Worm (Caenorhabditis elegans) whole organism, L4 larva: ENCODE measurements around the gene amph-1.

Source experiments
- F44E2.7 ChIP-seq: fragments of 200-800 bp; sonication (Bioruptor generic); IDR thresholded peaks from 2 replicates; pipeline ENCODE4 v2.1.2; 2022; ENCODE audit warnings: missing genetic modification characterization, missing compliant biosample characterization
- F49E8.2 ChIP-seq: sonication (generic microtip); optimal IDR thresholded peaks from 2 replicates; lab custom pipeline; 2016; ENCODE audit warnings: missing compliant biosample characterization, mild to moderate bottlenecking, missing genetic modification characterization, borderline replicate concordance
- R02D3.7 ChIP-seq: fragments of 150-350 bp; sonication (generic microtip); optimal IDR thresholded peaks from 3 replicates; lab custom pipeline; 2014; ENCODE audit warnings: missing biosample characterization, missing genetic modification characterization
- Y75B8A.6 ChIP-seq: fragments of 200-800 bp; sonication (Bioruptor generic); IDR thresholded peaks from 2 replicates; pipeline ENCODE4 v1.3.6; 2022; ENCODE audit warnings: missing genetic modification reagents, missing genetic modification characterization, missing compliant biosample characterization
- ZK546.5 ChIP-seq, 2 experiments: sonication (generic microtip); optimal IDR thresholded peaks; 2 replicates each; lab custom pipeline; 2017; ENCODE audit warnings: missing biosample characterization in 2 of 2, missing genetic modification characterization in 2 of 2
- aha-1 ChIP-seq: fragments of 150-350 bp; peaks from one replicate; lab custom pipeline; 2014; ENCODE audit warnings: missing biosample characterization, missing genetic modification characterization
- attf-4 ChIP-seq: sonication (generic microtip); optimal IDR thresholded peaks from 3 replicates; lab custom pipeline; 2017; ENCODE audit warnings: missing biosample characterization, missing genetic modification characterization
- ceh-44 ChIP-seq: fragments of 200-800 bp; sonication (Bioruptor generic); IDR thresholded peaks from 2 replicates; pipeline ENCODE4 v1.3.6; 2022; ENCODE audit warnings: missing genetic modification reagents, missing genetic modification characterization, missing compliant biosample characterization
- ces-1 ChIP-seq: fragments of 150-350 bp; sonication (generic microtip); optimal IDR thresholded peaks from 4 replicates; lab custom pipeline; 2014; ENCODE audit warnings: missing biosample characterization, missing genetic modification reagents, missing genetic modification characterization
- ctbp-1 ChIP-seq: fragments of 200-800 bp; sonication (Bioruptor generic); IDR thresholded peaks from 2 replicates; pipeline ENCODE4 v1.3.6; 2022; ENCODE audit warnings: missing genetic modification reagents, missing genetic modification characterization, missing compliant biosample characterization
- daf-16 ChIP-seq, 3 experiments: sonication (generic microtip); optimal IDR thresholded peaks; 2 replicates each; lab custom pipeline; 2016 to 2017; ENCODE audit warnings: missing genetic modification characterization in 3 of 3, missing genetic modification reagents in 3 of 3, mild to moderate bottlenecking in 2 of 3, missing compliant biosample characterization in 2 of 3, missing biosample characterization in 1 of 3, moderate library complexity in 1 of 3
- daf-8 ChIP-seq: fragments of 200-800 bp; sonication (Bioruptor generic); IDR thresholded peaks from 2 replicates; pipeline ENCODE4 v1.3.6; 2022; ENCODE audit warnings: missing genetic modification characterization, missing compliant biosample characterization
- dmd-6 ChIP-seq: fragments of 200-800 bp; sonication (Bioruptor generic); IDR thresholded peaks from 2 replicates; pipeline ENCODE4 v1.3.6; 2022; ENCODE audit warnings: missing genetic modification reagents, missing genetic modification characterization, missing compliant biosample characterization
- dmd-8 ChIP-seq: fragments of 200-800 bp; sonication (Bioruptor generic); IDR thresholded peaks from 2 replicates; pipeline ENCODE4 v1.3.6; 2022; ENCODE audit warnings: missing genetic modification characterization, missing compliant biosample characterization
- dmd-9 ChIP-seq: fragments of 200-800 bp; sonication (Bioruptor generic); IDR thresholded peaks from 2 replicates; pipeline ENCODE4 v1.3.6; 2022; ENCODE audit warnings: missing genetic modification reagents, missing genetic modification characterization, missing compliant biosample characterization
- dve-1 ChIP-seq: sonication (generic microtip); optimal IDR thresholded peaks from 2 replicates; lab custom pipeline; 2017; ENCODE audit warnings: antibody characterized with exemption, mild to moderate bottlenecking, missing genetic modification characterization, missing compliant biosample characterization; ENCODE audit not compliant: insufficient read depth
- fkh-10 ChIP-seq: fragments of 150-350 bp; optimal IDR thresholded peaks from 2 replicates; lab custom pipeline; 2014; ENCODE audit warnings: missing biosample characterization, missing genetic modification reagents, missing genetic modification characterization
- hlh-11 ChIP-seq: fragments of 200-800 bp; sonication (Bioruptor generic); optimal IDR thresholded peaks from 2 replicates; lab custom pipeline; 2018; ENCODE audit warnings: mild to moderate bottlenecking, missing genetic modification characterization, missing compliant biosample characterization
- hlh-30 ChIP-seq: sonication (generic microtip); optimal IDR thresholded peaks from 2 replicates; lab custom pipeline; 2017; ENCODE audit warnings: antibody characterized with exemption, mild to moderate bottlenecking, missing genetic modification characterization, missing compliant biosample characterization; ENCODE audit not compliant: insufficient read depth
- lin-15B ChIP-seq: fragments of 150-350 bp; sonication (generic microtip); optimal IDR thresholded peaks from 3 replicates; lab custom pipeline; 2014; ENCODE audit warnings: missing biosample characterization, missing genetic modification characterization
- lsy-2 ChIP-seq, 2 experiments: fragments of 150-350 bp in 1 of 2; sonication (generic microtip) in 1 of 2; optimal IDR thresholded peaks; 2 replicates each; lab custom pipeline; 2014 to 2017; ENCODE audit warnings: missing biosample characterization in 2 of 2, missing genetic modification characterization in 2 of 2
- mdl-1 ChIP-seq, 2 experiments: fragments of 150-350 bp in 1 of 2; sonication (generic microtip) in 1 of 2; optimal IDR thresholded peaks; 2 replicates each; lab custom pipeline; 2014 to 2017; ENCODE audit warnings: missing biosample characterization in 2 of 2, missing genetic modification characterization in 2 of 2
- mep-1 ChIP-seq: fragments of 150-350 bp; sonication (generic microtip); optimal IDR thresholded peaks from 3 replicates; lab custom pipeline; 2014; ENCODE audit warnings: missing biosample characterization, missing genetic modification characterization
- mes-2 ChIP-seq: sonication (generic microtip); optimal IDR thresholded peaks from 2 replicates; lab custom pipeline; 2016; ENCODE audit warnings: missing genotype, mild to moderate bottlenecking, missing genetic modification characterization, missing compliant biosample characterization; ENCODE audit not compliant: poor library complexity, severe bottlenecking
- mxl-2 ChIP-seq: fragments of 200-800 bp; sonication (Bioruptor generic); conservative IDR thresholded peaks from 2 replicates; pipeline ENCODE4 v1.3.6; 2022; ENCODE audit warnings: missing genetic modification reagents, missing genetic modification characterization, missing compliant biosample characterization
- nhr-10 ChIP-seq: fragments of 150-350 bp; optimal IDR thresholded peaks from 2 replicates; lab custom pipeline; 2014; ENCODE audit warnings: missing biosample characterization, missing genetic modification characterization
- nhr-111 ChIP-seq: fragments of 200-800 bp; sonication (Bioruptor generic); optimal IDR thresholded peaks from 2 replicates; lab custom pipeline; 2018; ENCODE audit warnings: mild to moderate bottlenecking, missing genetic modification characterization, missing compliant biosample characterization
- nhr-28 ChIP-seq: fragments of 150-350 bp; optimal IDR thresholded peaks from 2 replicates; lab custom pipeline; 2014; ENCODE audit warnings: missing biosample characterization, missing genetic modification characterization
- nhr-77 ChIP-seq: fragments of 150-350 bp; optimal IDR thresholded peaks from 2 replicates; lab custom pipeline; 2014; ENCODE audit warnings: missing biosample characterization, missing genetic modification characterization
- pqm-1 ChIP-seq: sonication (generic microtip); optimal IDR thresholded peaks from 2 replicates; lab custom pipeline; 2017; ENCODE audit warnings: missing biosample characterization, missing genetic modification characterization
- rbr-2 ChIP-seq: sonication (generic microtip); optimal IDR thresholded peaks from 2 replicates; lab custom pipeline; 2016; ENCODE audit warnings: missing genotype, missing genetic modification characterization, missing compliant biosample characterization
- snpc-4 ChIP-seq: fragments of 150-350 bp; optimal IDR thresholded peaks from 2 replicates; lab custom pipeline; 2014; ENCODE audit warnings: missing biosample characterization, missing genetic modification characterization
- spr-1 ChIP-seq: sonication (generic microtip); optimal IDR thresholded peaks from 2 replicates; lab custom pipeline; 2016; ENCODE audit warnings: mild to moderate bottlenecking, missing genetic modification characterization, missing compliant biosample characterization
- tag-97 ChIP-seq: fragments of 200-800 bp; sonication (Bioruptor generic); IDR thresholded peaks from 2 replicates; pipeline ENCODE4 v1.3.6; 2022; ENCODE audit warnings: missing genetic modification characterization, missing compliant biosample characterization
- tra-1 ChIP-seq: fragments of 200-800 bp; sonication (Bioruptor generic); IDR thresholded peaks from 2 replicates; pipeline ENCODE4 v1.3.6; 2022; ENCODE audit warnings: missing genetic modification reagents, missing genetic modification characterization, missing compliant biosample characterization
- unc-39 ChIP-seq: sonication (generic microtip); optimal IDR thresholded peaks from 2 replicates; lab custom pipeline; 2017; ENCODE audit warnings: missing biosample characterization, missing genetic modification characterization
- unc-62 ChIP-seq, 3 experiments: fragments of 150-350 bp in 1 of 3; sonication (generic microtip); optimal IDR thresholded peaks in 2 of 3; peaks in 1 of 3; 1 replicate in 1 of 3; 2 replicates in 2 of 3; lab custom pipeline; 2014 to 2017; ENCODE audit warnings: missing biosample characterization in 3 of 3, missing genetic modification characterization in 3 of 3, missing genetic modification reagents in 3 of 3, missing genotype in 1 of 3
- vab-7 ChIP-seq: fragments of 200-800 bp; sonication (Bioruptor generic); IDR thresholded peaks from 2 replicates; pipeline ENCODE4 v1.3.6; 2022; ENCODE audit warnings: missing genetic modification reagents, missing genetic modification characterization, missing compliant biosample characterization
- ztf-11 ChIP-seq: fragments of 150-350 bp; optimal IDR thresholded peaks from 2 replicates; lab custom pipeline; 2014; ENCODE audit warnings: missing biosample characterization, missing genetic modification characterization

Gene amph-1

ce11 chrIV:9668103-9668672 is 20.5 kb upstream of the amph-1 start:
- TF ChIP-seq tag-97 (GFP tag; lab: Robert Waterston, UW) (no peak), nhr-28 (tag; lab: Kevin White, UChicago) (peak; percentile 61), ceh-44 (no peak), unc-62 (GFP tag; optimal IDR thresholded peaks at IDR 0.05 in 1 of 2; lab: Kevin White, UChicago) (peak in 1 of 2 experiments; percentile 83), unc-62 (tag; optimal IDR thresholded peaks at IDR 0.05; lab: Kevin White, UChicago) (no peak), hlh-30 (tag; lab: Kevin White, UChicago) (peak; percentile 65), nhr-77 (peak; percentile 13), daf-16 (GFP tag; optimal IDR thresholded peaks at IDR 0.05; lab: Kevin White, UChicago) (no peak), daf-16 (tag; optimal IDR thresholded peaks at IDR 0.05; lab: Kevin White, UChicago) (peak; percentile 94), mep-1 (tag; lab: Kevin White, UChicago) (peak; percentile 19), dmd-6 (GFP tag; lab: Robert Waterston, UW) (peak; percentile 57), rbr-2 (tag; lab: Kevin White, UChicago) (no peak), lin-15B (tag; lab: Kevin White, UChicago) (no peak), hlh-11 (tag; lab: Kevin White, UChicago) (peak; percentile 61), dve-1 (tag; lab: Kevin White, UChicago) (peak; percentile 83), daf-8 (GFP tag; lab: Robert Waterston, UW) (no peak), lsy-2 (tag; optimal IDR thresholded peaks at IDR 0.05; lab: Kevin White, UChicago) (peak in 1 of 2 experiments; percentile 20), mdl-1 (tag; optimal IDR thresholded peaks at IDR 0.05; lab: Kevin White, UChicago) (peak in 1 of 2 experiments; percentile 38)
- TF ChIP-seq, all 104 proteins: peak for 11

- peak; percentile 81 for TF ChIP-seq aha-1
- peak; percentile 28 for TF ChIP-seq nhr-10
- no peak for TF ChIP-seq F44E2.7 (GFP tag; lab: Robert Waterston, UW)
Measured at ce11 chrIV:9667084-9667483, 19.4 kb upstream of the amph-1 start.

DNA sequence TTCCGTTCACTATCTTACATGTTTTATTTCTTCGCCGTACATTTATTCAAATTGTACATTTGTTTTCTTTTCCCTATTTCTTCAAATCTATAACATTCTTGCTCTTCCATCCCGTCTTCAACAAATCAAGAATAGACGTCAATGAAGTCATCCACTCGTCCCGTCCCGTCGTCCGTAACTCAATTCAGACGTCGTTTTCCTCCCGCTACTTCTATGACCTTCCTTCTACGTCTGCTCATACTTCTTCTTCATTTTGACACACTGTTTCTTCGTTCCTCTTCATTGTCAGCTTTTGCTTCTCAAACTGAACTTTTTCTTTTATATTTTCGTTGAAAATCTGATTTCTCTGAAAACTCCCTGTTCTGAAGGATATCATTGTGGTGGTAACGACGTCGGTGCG is 12.3 kb upstream of the amph-1 start:
- TF ChIP-seq pqm-1 (tag; lab: Kevin White, UChicago) (no peak), ztf-11 (tag; lab: Kevin White, UChicago) (no peak), R02D3.7 (tag; lab: Kevin White, UChicago) (no peak), vab-7 (no peak), ctbp-1 (peak; percentile 9; the same call in 1 of the 2 replicates), ces-1 (GFP tag; lab: Kevin White, UChicago) (no peak), snpc-4 (tag; lab: Kevin White, UChicago) (no peak), fkh-10 (GFP tag; lab: Kevin White, UChicago) (peak; percentile 73), ZK546.5 (tag; optimal IDR thresholded peaks at IDR 0.05; lab: Kevin White, UChicago) (no peak), unc-62 (GFP tag; optimal IDR thresholded peaks at IDR 0.05 in 1 of 2; lab: Kevin White, UChicago) (peak in 1 of 2 experiments; percentile 20), unc-62 (tag; optimal IDR thresholded peaks at IDR 0.05; lab: Kevin White, UChicago) (no peak), nhr-111 (no peak), aha-1 (peak; percentile 5)

DNA sequence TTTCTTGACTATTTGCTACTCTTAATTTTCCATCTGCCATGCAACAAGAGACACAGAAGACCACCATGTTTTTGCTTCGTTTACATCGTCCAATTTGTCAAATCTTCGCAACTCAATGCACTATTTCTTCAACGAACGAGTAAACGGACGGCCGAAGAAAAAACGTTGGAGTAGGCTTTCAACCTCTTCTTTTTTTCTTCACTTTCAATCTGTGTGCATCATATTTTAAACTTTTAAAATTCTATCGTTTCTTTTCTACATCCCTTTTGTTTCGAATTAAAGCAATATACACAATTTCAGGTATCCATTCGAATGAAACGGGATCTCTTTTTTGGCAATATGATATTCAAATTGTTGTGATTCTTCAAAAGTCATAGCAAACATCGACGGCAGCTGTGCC is 10.1 kb upstream of the amph-1 start, which contains the start of gene acc-1:
TSS of gene acc-1 (plus strand) at position 301 of the 400 bp plus-strand sequence.
- no peak for TF ChIP-seq Y75B8A.6 (GFP tag; lab: Robert Waterston, UW)
- TF ChIP-seq mes-2 = no peak
- TF ChIP-seq F49E8.2 (tag; lab: Kevin White, UChicago) = no peak
- TF ChIP-seq lsy-2 (tag; optimal IDR thresholded peaks at IDR 0.05; lab: Kevin White, UChicago) = no peak
- no peak for TF ChIP-seq unc-39 (tag; lab: Kevin White, UChicago)
- TF ChIP-seq dmd-8 (GFP tag; lab: Robert Waterston, UW) = no peak
- no peak for TF ChIP-seq spr-1 (tag; lab: Kevin White, UChicago)
- no peak for TF ChIP-seq daf-8 (GFP tag; lab: Robert Waterston, UW)
- TF ChIP-seq dmd-9 (GFP tag; lab: Robert Waterston, UW) = no peak
- no peak for TF ChIP-seq attf-4 (tag; lab: Kevin White, UChicago)
- no peak for TF ChIP-seq tra-1 (GFP tag; lab: Robert Waterston, UW)
- no peak for TF ChIP-seq snpc-4 (tag; lab: Kevin White, UChicago)
- no peak for TF ChIP-seq mxl-2 (GFP tag; lab: Robert Waterston, UW)
- TF ChIP-seq ZK546.5 (tag; optimal IDR thresholded peaks at IDR 0.05; lab: Kevin White, UChicago) = no peak
